Worm (Caenorhabditis elegans): ENCODE measurements around the gene hpo-31.

ce11 chrV:13803902-13804301 lies 18.9 kb upstream of the hpo-31 start, which contains the start of gene swan-2:
- no peak for TF ChIP-seq W03F9.2 (tag; optimal IDR thresholded peaks at IDR 0.05)
- no peak for TF ChIP-seq him-1 (tag; optimal IDR thresholded peaks at IDR 0.05)
